Fruit fly (Drosophila melanogaster) whole organism, embryonic: ENCODE results near the gene fzy.

Experiments used
- CG10209 ChIP-seq: fragments of 200-800 bp; sonication (Bioruptor generic); optimal IDR thresholded peaks from 3 replicates; lab custom pipeline; 2017; ENCODE audit warnings: missing biosample characterization, mild to moderate bottlenecking, missing genetic modification characterization, missing genetic modification reagents
- CG10431 ChIP-seq: fragments of 200-800 bp; sonication (Bioruptor generic); optimal IDR thresholded peaks from 3 replicates; lab custom pipeline; 2018; ENCODE audit warnings: missing biosample characterization, mild to moderate bottlenecking, missing genetic modification characterization
- CG10654 ChIP-seq: fragments of 200-800 bp; sonication (Bioruptor generic); optimal IDR thresholded peaks from 2 replicates; lab custom pipeline; 2016; ENCODE audit warnings: missing biosample characterization, missing genetic modification characterization
- CG11695 ChIP-seq: fragments of 200-800 bp; sonication (Bioruptor generic); IDR thresholded peaks from 3 replicates; pipeline ENCODE4 v1.3.6; 2022; ENCODE audit warnings: missing biosample characterization, missing genetic modification characterization
- CG7372 ChIP-seq: fragments of 200-800 bp; sonication (Bioruptor generic); IDR thresholded peaks from 2 replicates; pipeline ENCODE4 v1.3.6; 2022; ENCODE audit warnings: missing biosample characterization, missing genetic modification characterization
- CG9932 ChIP-seq: fragments of 200-800 bp; sonication (Bioruptor generic); IDR thresholded peaks from 2 replicates; pipeline ENCODE4 v1.3.6; 2022; ENCODE audit warnings: missing biosample characterization, missing genetic modification characterization
- Dek ChIP-seq: fragments of 200-800 bp; sonication (Bioruptor generic); optimal IDR thresholded peaks from 3 replicates; lab custom pipeline; 2019; ENCODE audit warnings: missing biosample characterization, mild to moderate bottlenecking, missing genetic modification characterization, moderate library complexity
- Rx ChIP-seq: fragments of 200-800 bp; sonication (Bioruptor generic); IDR thresholded peaks from 2 replicates; pipeline ENCODE4 v1.3.6; 2022; ENCODE audit warnings: missing biosample characterization, missing genetic modification characterization
- inv ChIP-seq: fragments of 200-800 bp; sonication (Bioruptor generic); IDR thresholded peaks from 2 replicates; pipeline ENCODE4 v1.3.6; 2022; ENCODE audit warnings: missing biosample characterization, missing genetic modification characterization; ENCODE audit not compliant: partially characterized antibody
- sc ChIP-seq, 3 experiments: fragments of >200 bp in 2 of 3; fragments of 200-800 bp in 1 of 3; sonication (Bioruptor generic) in 1 of 3; optimal IDR thresholded peaks; 2 replicates in 2 of 3; 3 replicates in 1 of 3; lab custom pipeline; 2017; ENCODE audit warnings: mild to moderate bottlenecking in 1 of 3, missing biosample characterization in 1 of 3, missing genetic modification characterization in 1 of 3, missing genetic modification reagents in 1 of 3
- sna ChIP-seq: fragments of 200-800 bp; sonication (Bioruptor generic); IDR thresholded peaks from 2 replicates; pipeline ENCODE4 v1.3.6; 2022; ENCODE audit warnings: missing biosample characterization, missing genetic modification characterization; ENCODE audit not compliant: partially characterized antibody
- zen2 ChIP-seq: fragments of 200-800 bp; sonication (Bioruptor generic); IDR thresholded peaks from 3 replicates; pipeline ENCODE4 v1.3.6; 2022; ENCODE audit warnings: missing biosample characterization, missing genetic modification characterization; ENCODE audit not compliant: partially characterized antibody

dm6 chr2L:16307026-16307703 is 3.6 kb upstream of the fzy start, which contains the start of the genes CG5861 and Syx5:
- TF ChIP-seq inv (GFP tag; lab: Robert Waterston, UW) (peak; percentile 84), zen2 (no peak; the same call in 2 of the 3 replicates), CG11695 (GFP tag; lab: Robert Waterston, UW) (peak; percentile 21; the same call in 1 of the 3 replicates), sna (GFP tag; lab: Robert Waterston, UW) (peak; percentile 95), CG9932 (GFP tag; lab: Robert Waterston, UW) (peak; percentile 88), CG10654 (GFP tag; lab: Kevin White, UChicago) (peak; percentile 44), CG10209 (peak; percentile 19), CG7372 (GFP tag; lab: Robert Waterston, UW) (0 out of 2 replicates have a peak, but pooled peaks have one; percentile 30), Dek (tag; lab: Kevin White, UChicago) (no peak), sc (optimal IDR thresholded peaks at IDR 0.05; lab: Kevin White, UChicago) (no peak), sc (GFP tag; optimal IDR thresholded peaks at IDR 0.05; lab: Kevin White, UChicago) (no peak), CG10431 (GFP tag; lab: Kevin White, UChicago) (no peak), Rx (GFP tag; lab: Robert Waterston, UW) (no peak)
